Worm (Caenorhabditis elegans): ENCODE measurements around the gene Y32F6A.5.

DNA sequence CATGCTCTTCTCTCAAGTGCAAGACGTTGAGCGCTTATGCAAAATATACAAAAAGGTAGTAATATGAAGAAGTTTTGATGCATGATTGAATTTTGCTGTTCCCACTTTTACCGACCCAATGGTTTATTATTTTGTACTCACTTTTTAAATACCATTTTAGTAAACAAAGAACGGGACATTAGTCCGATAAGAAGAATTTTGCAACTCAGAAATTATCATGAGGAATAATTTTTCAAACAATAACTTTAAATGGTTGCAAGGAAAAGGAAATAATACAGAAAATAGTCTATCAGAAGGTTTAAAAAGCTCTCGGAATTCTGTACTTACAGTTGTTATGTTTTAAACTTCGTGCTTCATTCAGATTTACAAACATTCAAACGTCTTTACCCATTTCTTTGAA is 38.8 kb downstream of the Y32F6A.5 start, which contains the start of gene F15H10.9:
- TF ChIP-seq ama-1 (optimal IDR thresholded peaks at IDR 0.05) = no peak
- no peak for TF ChIP-seq aly-2 (tag; optimal IDR thresholded peaks at IDR 0.05)
- no peak for TF ChIP-seq nhr-12 (tag; optimal IDR thresholded peaks at IDR 0.05)
- TF ChIP-seq nhr-11 (tag; optimal IDR thresholded peaks at IDR 0.05) = no peak
- no peak for TF ChIP-seq snpc-4 (tag; optimal IDR thresholded peaks at IDR 0.05)
- TF ChIP-seq zag-1 (tag; optimal IDR thresholded peaks at IDR 0.05) = no peak
- TF ChIP-seq skn-1 (tag; optimal IDR thresholded peaks at IDR 0.05) = no peak
- TF ChIP-seq unc-62 (GFP tag; optimal IDR thresholded peaks at IDR 0.05) = no peak
- no peak for TF ChIP-seq nhr-237 (tag; optimal IDR thresholded peaks at IDR 0.05)
- TF ChIP-seq gmeb-1 (tag; optimal IDR thresholded peaks at IDR 0.05) = no peak
- no peak for TF ChIP-seq ztf-1 (GFP tag; conservative IDR thresholded peaks at IDR 0.05)
